Worm (Caenorhabditis elegans) whole organism, young adult: ENCODE measurements around the gene sru-27.

Source experiments
- B0336.3 ChIP-seq: fragments of 200-800 bp; sonication (Bioruptor generic); IDR thresholded peaks from 2 replicates; pipeline ENCODE4 v1.3.6; 2022; ENCODE audit warnings: missing genetic modification characterization, missing compliant biosample characterization
- F10E7.11 ChIP-seq: sonication (generic microtip); optimal IDR thresholded peaks from 2 replicates; lab custom pipeline; 2017; ENCODE audit warnings: mild to moderate bottlenecking, missing genetic modification characterization, moderate library complexity, missing compliant biosample characterization
- F37B4.10 ChIP-seq: fragments of 200-800 bp; sonication (Bioruptor generic); IDR thresholded peaks from 2 replicates; pipeline ENCODE4 v1.3.6; 2022; ENCODE audit warnings: missing genetic modification characterization, missing compliant biosample characterization
- F39B2.1 ChIP-seq: fragments of 200-800 bp; sonication (Bioruptor generic); IDR thresholded peaks from 2 replicates; pipeline ENCODE4 v1.3.6; 2022; ENCODE audit warnings: missing genetic modification reagents, missing genetic modification characterization, missing compliant biosample characterization
- F57A8.1 ChIP-seq: fragments of 200-800 bp; sonication (Bioruptor generic); optimal IDR thresholded peaks from 2 replicates; lab custom pipeline; 2018; ENCODE audit warnings: mild to moderate bottlenecking, missing genetic modification characterization, moderate library complexity, missing compliant biosample characterization
- Y56A3A.18 ChIP-seq: fragments of 200-800 bp; sonication (Bioruptor generic); IDR thresholded peaks from 2 replicates; pipeline ENCODE4 v1.3.6; 2022; ENCODE audit warnings: missing genetic modification reagents, missing genetic modification characterization, missing compliant biosample characterization
- atf-7 ChIP-seq: sonication (generic microtip); optimal IDR thresholded peaks from 2 replicates; lab custom pipeline; 2017; ENCODE audit warnings: mild to moderate bottlenecking, missing genetic modification characterization, missing compliant biosample characterization
- attf-5 ChIP-seq: fragments of 200-800 bp; sonication (Bioruptor generic); optimal IDR thresholded peaks from 2 replicates; lab custom pipeline; 2018; ENCODE audit warnings: mild to moderate bottlenecking, missing genetic modification characterization, missing compliant biosample characterization
- bed-1 ChIP-seq: fragments of 200-800 bp; sonication (Bioruptor generic); IDR thresholded peaks from 2 replicates; pipeline ENCODE4 v1.3.6; 2022; ENCODE audit warnings: missing genetic modification reagents, missing genetic modification characterization, missing compliant biosample characterization
- ccch-3 ChIP-seq: fragments of 200-800 bp; sonication (Bioruptor generic); optimal IDR thresholded peaks from 2 replicates; lab custom pipeline; 2018; ENCODE audit warnings: mild to moderate bottlenecking, missing genetic modification characterization, missing compliant biosample characterization
- cebp-1 ChIP-seq, 2 experiments: fragments of 200-800 bp in 1 of 2; sonication (Bioruptor generic) in 1 of 2; sonication (generic microtip) in 1 of 2; IDR thresholded peaks in 1 of 2; optimal IDR thresholded peaks in 1 of 2; 2 replicates each; pipeline versions ENCODE4 v1.3.6 to Lab custom; 2017 to 2022; ENCODE audit warnings: missing compliant biosample characterization in 2 of 2, missing genetic modification characterization in 2 of 2, mild to moderate bottlenecking in 1 of 2, missing genetic modification reagents in 1 of 2, moderate library complexity in 1 of 2
- chd-7 ChIP-seq: sonication (generic microtip); optimal IDR thresholded peaks from 2 replicates; lab custom pipeline; 2016; ENCODE audit warnings: mild to moderate bottlenecking, missing genetic modification characterization, moderate library complexity, missing compliant biosample characterization
- egrh-3 ChIP-seq: fragments of 200-800 bp; sonication (Bioruptor generic); IDR thresholded peaks from 2 replicates; pipeline ENCODE4 v1.3.6; 2022; ENCODE audit warnings: missing genetic modification reagents, missing genetic modification characterization, missing compliant biosample characterization
- fkh-3 ChIP-seq: sonication (generic microtip); optimal IDR thresholded peaks from 2 replicates; lab custom pipeline; 2016; ENCODE audit warnings: mild to moderate bottlenecking, missing genetic modification characterization, missing compliant biosample characterization
- gei-17 ChIP-seq: fragments of 200-800 bp; sonication (Bioruptor generic); optimal IDR thresholded peaks from 2 replicates; lab custom pipeline; 2018; ENCODE audit warnings: mild to moderate bottlenecking, missing genetic modification characterization, missing compliant biosample characterization
- hlh-26 ChIP-seq: fragments of 200-800 bp; sonication (Bioruptor generic); conservative IDR thresholded peaks from 2 replicates; pipeline ENCODE4 v1.3.6; 2022; ENCODE audit warnings: missing genetic modification reagents, missing genetic modification characterization, missing compliant biosample characterization
- hmg-1.2 ChIP-seq: fragments of 200-800 bp; sonication (Bioruptor generic); IDR thresholded peaks from 2 replicates; pipeline ENCODE4 v1.3.6; 2022; ENCODE audit warnings: missing genetic modification reagents, missing genetic modification characterization, missing compliant biosample characterization
- hsf-1 ChIP-seq: fragments of 200-800 bp; sonication (Bioruptor generic); IDR thresholded peaks from 2 replicates; pipeline ENCODE4 v1.3.6; 2022; ENCODE audit warnings: missing genetic modification reagents, missing genetic modification characterization, missing compliant biosample characterization
- let-526 ChIP-seq: fragments of 200-800 bp; sonication (Bioruptor generic); IDR thresholded peaks from 2 replicates; pipeline ENCODE4 v1.3.6; 2022; ENCODE audit warnings: missing genetic modification reagents, missing genetic modification characterization, missing compliant biosample characterization
- lin-35 ChIP-seq, 3 experiments: fragments of 150-350 bp in 2 of 3; sonication (generic microtip) in 1 of 3; optimal IDR thresholded peaks; 2 replicates each; lab custom pipeline; 2014 to 2018; ENCODE audit warnings: missing biosample characterization in 3 of 3, missing genetic modification characterization in 3 of 3, missing genetic modification reagents in 3 of 3
- lsy-27 ChIP-seq: sonication (generic microtip); optimal IDR thresholded peaks from 2 replicates; lab custom pipeline; 2017; ENCODE audit warnings: missing genetic modification characterization, mild to moderate bottlenecking, missing compliant biosample characterization, antibody characterized with exemption, missing genotype, borderline replicate concordance; ENCODE audit not compliant: insufficient read depth
- madf-8 ChIP-seq: fragments of 200-800 bp; sonication (Bioruptor generic); conservative IDR thresholded peaks from 2 replicates; pipeline ENCODE4 v1.3.6; 2022; ENCODE audit warnings: missing genetic modification reagents, missing genetic modification characterization, missing compliant biosample characterization
- nfyb-1 ChIP-seq: fragments of 200-800 bp; sonication (Bioruptor generic); IDR thresholded peaks from 2 replicates; pipeline ENCODE4 v1.3.6; 2022; ENCODE audit warnings: missing genetic modification reagents, missing genetic modification characterization, missing compliant biosample characterization
- nhr-80 ChIP-seq: sonication (generic microtip); optimal IDR thresholded peaks from 2 replicates; lab custom pipeline; 2016; ENCODE audit warnings: missing genetic modification characterization, missing compliant biosample characterization
- nhr-90 ChIP-seq: sonication (generic microtip); optimal IDR thresholded peaks from 2 replicates; lab custom pipeline; 2016; ENCODE audit warnings: missing genotype, mild to moderate bottlenecking, missing genetic modification characterization, missing compliant biosample characterization
- sdz-38 ChIP-seq: sonication (generic microtip); optimal IDR thresholded peaks from 2 replicates; lab custom pipeline; 2016; ENCODE audit warnings: missing genotype, missing genetic modification characterization, missing compliant biosample characterization
- sea-2 ChIP-seq: fragments of 200-800 bp; sonication (Bioruptor generic); IDR thresholded peaks from 2 replicates; pipeline ENCODE4 v1.3.6; 2022; ENCODE audit warnings: missing genetic modification characterization, missing compliant biosample characterization
- snpc-1.1 ChIP-seq: sonication (generic microtip); optimal IDR thresholded peaks from 2 replicates; lab custom pipeline; 2017; ENCODE audit warnings: missing genetic modification characterization, mild to moderate bottlenecking, missing compliant biosample characterization, antibody characterized with exemption, moderate library complexity, missing genotype, missing genetic modification reagents; ENCODE audit not compliant: insufficient read depth
- snpc-1.3 ChIP-seq: sonication (generic microtip); optimal IDR thresholded peaks from 2 replicates; lab custom pipeline; 2017; ENCODE audit warnings: missing genetic modification characterization, mild to moderate bottlenecking, missing compliant biosample characterization, antibody characterized with exemption, moderate library complexity, missing genotype, missing genetic modification reagents; ENCODE audit not compliant: insufficient read depth
- snpc-4 ChIP-seq, 5 experiments: fragments of 150-350 bp in 1 of 5; sonication (generic microtip) in 4 of 5; optimal IDR thresholded peaks; 2 replicates each; lab custom pipeline; 2014 to 2018; ENCODE audit warnings: missing genetic modification characterization in 5 of 5, missing biosample characterization in 3 of 5, antibody characterized with exemption in 2 of 5, mild to moderate bottlenecking in 2 of 5, missing compliant biosample characterization in 2 of 5, missing genotype in 2 of 5, moderate library complexity in 2 of 5, missing genetic modification reagents in 1 of 5
- tlf-1 ChIP-seq: fragments of 200-800 bp; sonication (Bioruptor generic); optimal IDR thresholded peaks from 2 replicates; lab custom pipeline; 2018; ENCODE audit warnings: mild to moderate bottlenecking, missing genetic modification characterization, missing compliant biosample characterization
- unc-62 ChIP-seq: fragments of 150-350 bp; optimal IDR thresholded peaks from 2 replicates; lab custom pipeline; 2014; ENCODE audit warnings: missing biosample characterization, missing genetic modification reagents, missing genetic modification characterization
- zfh-2 ChIP-seq: fragments of 200-800 bp; sonication (Bioruptor generic); conservative IDR thresholded peaks from 2 replicates; pipeline ENCODE4 v1.3.6; 2022; ENCODE audit warnings: missing genetic modification reagents, missing genetic modification characterization, missing compliant biosample characterization
- zim-3 ChIP-seq: sonication (generic microtip); optimal IDR thresholded peaks from 2 replicates; lab custom pipeline; 2017; ENCODE audit warnings: mild to moderate bottlenecking, missing genetic modification characterization, moderate library complexity, missing compliant biosample characterization
- ztf-18 ChIP-seq: sonication (generic microtip); optimal IDR thresholded peaks from 2 replicates; lab custom pipeline; 2016; ENCODE audit warnings: missing genotype, mild to moderate bottlenecking, missing genetic modification characterization, missing compliant biosample characterization

Gene sru-27

ce11 chrV:1459374-1459926, 39.8 kb upstream of the sru-27 start:
- TF ChIP-seq B0336.3, result 0 out of 2 replicates have a peak, but pooled peaks have one; percentile 16
- no peak for TF ChIP-seq let-526 (GFP tag; lab: Robert Waterston, UW)
- TF ChIP-seq snpc-1.1 (tag; lab: Kevin White, UChicago), result no peak
- no peak for TF ChIP-seq nfyb-1 (GFP tag; lab: Robert Waterston, UW)
- TF ChIP-seq nhr-80 (tag; lab: Kevin White, UChicago), result peak; percentile 79
- TF ChIP-seq, all 124 proteins: peak for 2

ce11 chrV:1460069-1460468, 39.2 kb upstream of the sru-27 start, which contains the start of gene hacd-1:
Gene hacd-1 (plus strand): TSS chrV:1460369.
- no peak for TF ChIP-seq nhr-90
- no peak for TF ChIP-seq lin-35 (GFP tag; optimal IDR thresholded peaks at IDR 0.05; lab: Kevin White, UChicago)
- TF ChIP-seq ztf-18, result no peak
- no peak for TF ChIP-seq F39B2.1 (GFP tag; lab: Robert Waterston, UW)
- TF ChIP-seq ccch-3 (GFP tag; lab: Kevin White, UChicago), result no peak

- TF ChIP-seq F37B4.10 (GFP tag; lab: Robert Waterston, UW) (no peak), atf-7 (tag; lab: Kevin White, UChicago) (peak; percentile 9), nhr-80 (tag; lab: Kevin White, UChicago) (peak; percentile 87), cebp-1 (GFP tag; IDR thresholded peaks at IDR 0.05; lab: Robert Waterston, UW) (no peak), cebp-1 (tag; optimal IDR thresholded peaks at IDR 0.05; lab: Kevin White, UChicago) (no peak)
Observed at ce11 chrV:1464543-1465040, 34.6 kb upstream of the sru-27 start, which contains the start of the genes fpn-1.2 and pqn-54. Gene fpn-1.2 (minus strand): TSS chrV:1464699. Gene pqn-54 (plus strand): TSS chrV:1464990.

ce11 chrV:1465932-1466331, 33.3 kb upstream of the sru-27 start:
- TF ChIP-seq egrh-3 (GFP tag; lab: Robert Waterston, UW) (peak; percentile 81), tlf-1 (GFP tag; lab: Kevin White, UChicago) (no peak), ztf-18 (no peak), F37B4.10 (GFP tag; lab: Robert Waterston, UW) (0 out of 2 replicates have a peak, but pooled peaks have one; percentile 18), fkh-3 (peak; percentile 39), zfh-2 (peak; percentile 81)

ce11 chrV:1466949-1467348, 32.3 kb upstream of the sru-27 start:
- TF ChIP-seq cebp-1 (GFP tag; IDR thresholded peaks at IDR 0.05; lab: Robert Waterston, UW) (no peak), cebp-1 (tag; optimal IDR thresholded peaks at IDR 0.05; lab: Kevin White, UChicago) (peak; percentile 65), nhr-80 (tag; lab: Kevin White, UChicago) (peak; percentile 43), hmg-1.2 (GFP tag; lab: Robert Waterston, UW) (peak; percentile 34; the same call in 1 of the 2 replicates), madf-8 (GFP tag; lab: Robert Waterston, UW) (no peak), attf-5 (GFP tag; lab: Kevin White, UChicago) (peak; percentile 58)
- TF ChIP-seq, all 124 proteins: peak for 4

ce11 chrV:1467444-1467843, 31.8 kb upstream of the sru-27 start, which contains the start of gene gid-8:
Gene gid-8 (plus strand): TSS chrV:1467744.
- TF ChIP-seq sdz-38 (no peak), atf-7 (tag; lab: Kevin White, UChicago) (no peak), let-526 (GFP tag; lab: Robert Waterston, UW) (no peak), ztf-18 (no peak), zim-3 (tag; lab: Kevin White, UChicago) (no peak), snpc-4 (GFP tag; optimal IDR thresholded peaks at IDR 0.05; lab: Kevin White, UChicago) (no peak), snpc-4 (tag; optimal IDR thresholded peaks at IDR 0.05; lab: Kevin White, UChicago) (no peak), sea-2 (no peak), F10E7.11 (tag; lab: Kevin White, UChicago) (no peak), hlh-26 (GFP tag; lab: Robert Waterston, UW) (no peak), Y56A3A.18 (GFP tag; lab: Robert Waterston, UW) (no peak), gei-17 (GFP tag; lab: Kevin White, UChicago) (no peak), hsf-1 (GFP tag; lab: Robert Waterston, UW) (no peak), F57A8.1 (no peak), fkh-3 (no peak), lsy-27 (tag; lab: Kevin White, UChicago) (no peak), chd-7 (tag; lab: Kevin White, UChicago) (no peak), bed-1 (GFP tag; lab: Robert Waterston, UW) (no peak), lin-35 (GFP tag; optimal IDR thresholded peaks at IDR 0.05; lab: Kevin White, UChicago) (no peak), snpc-1.3 (tag; lab: Kevin White, UChicago) (no peak), unc-62 (GFP tag; lab: Kevin White, UChicago) (no peak)
